Fruit fly (Drosophila melanogaster): Measurements from ENCODE around the gene AlaRS-m.

Gene AlaRS-m

dm6 chr3L:5139312-5139711 lies 6.6 kb upstream of the AlaRS-m start, which contains the start of the genes Tcs5 and CHMP2B (continued):
- TF ChIP-seq Blimp-1 (GFP tag; optimal IDR thresholded peaks at IDR 0.05) = peak; percentile 98
- TF ChIP-seq Smox (GFP tag; optimal IDR thresholded peaks at IDR 0.05) = peak; percentile 100
- peak; percentile 99 for TF ChIP-seq CG9139 (GFP tag; optimal IDR thresholded peaks at IDR 0.05)
- TF ChIP-seq CG6163 (GFP tag; IDR thresholded peaks at IDR 0.05) = peak; percentile 100
- TF ChIP-seq lz (GFP tag; optimal IDR thresholded peaks at IDR 0.05) = peak; percentile 100
- TF ChIP-seq cyc (GFP tag; optimal IDR thresholded peaks at IDR 0.05) = peak; percentile 100
- TF ChIP-seq CG32006 (GFP tag; optimal IDR thresholded peaks at IDR 0.05) = peak; percentile 100
- peak; percentile 99 for TF ChIP-seq CG6854 (GFP tag; optimal IDR thresholded peaks at IDR 0.05)
- peak; percentile 100 for TF ChIP-seq Eip75B (GFP tag; optimal IDR thresholded peaks at IDR 0.05)
- peak; percentile 100 for TF ChIP-seq CG3032 (tag; optimal IDR thresholded peaks at IDR 0.05)
- peak; percentile 99 for TF ChIP-seq CG16779 (tag; optimal IDR thresholded peaks at IDR 0.05)
- TF ChIP-seq pdm3 (GFP tag; optimal IDR thresholded peaks at IDR 0.05) = peak; percentile 100
- TF ChIP-seq Ets21C (GFP tag; optimal IDR thresholded peaks at IDR 0.05) = peak; percentile 100
- peak; percentile 100 for TF ChIP-seq CG11902 (GFP tag; optimal IDR thresholded peaks at IDR 0.05)
- peak; percentile 100 for TF ChIP-seq CG10631 (GFP tag; optimal IDR thresholded peaks at IDR 0.05)
- TF ChIP-seq salr (GFP tag; optimal IDR thresholded peaks at IDR 0.05) = peak; percentile 100
- peak; percentile 98 for TF ChIP-seq svp (GFP tag)
- TF ChIP-seq fd59A (GFP tag; optimal IDR thresholded peaks at IDR 0.05) = peak; percentile 100
- peak; percentile 100 for TF ChIP-seq CG11294 (GFP tag; IDR thresholded peaks at IDR 0.05)
- peak; percentile 100 for TF ChIP-seq CG6792 (GFP tag; optimal IDR thresholded peaks at IDR 0.05)
- TF ChIP-seq Eip78C (GFP tag) = peak; percentile 98
- peak; percentile 100 for TF ChIP-seq Lpt (GFP tag; optimal IDR thresholded peaks at IDR 0.05)
- TF ChIP-seq spab (GFP tag; optimal IDR thresholded peaks at IDR 0.05) = peak; percentile 100
- peak; percentile 100 for TF ChIP-seq topi (GFP tag; optimal IDR thresholded peaks at IDR 0.05)
- TF ChIP-seq net (GFP tag; optimal IDR thresholded peaks at IDR 0.05) = peak; percentile 100
- peak; percentile 100 for TF ChIP-seq Hr39 (GFP tag; optimal IDR thresholded peaks at IDR 0.05)
- peak; percentile 100 for TF ChIP-seq esn (GFP tag; optimal IDR thresholded peaks at IDR 0.05)
- peak; percentile 100 for TF ChIP-seq CG8319 (GFP tag; optimal IDR thresholded peaks at IDR 0.05)
- TF ChIP-seq Sox14 (GFP tag; optimal IDR thresholded peaks at IDR 0.05) = peak; percentile 100
- TF ChIP-seq CG4318 (GFP tag; optimal IDR thresholded peaks at IDR 0.05) = peak; percentile 100
- peak; percentile 99 for TF ChIP-seq CG1621 (tag; optimal IDR thresholded peaks at IDR 0.05)
- TF ChIP-seq CG31627 (GFP tag; optimal IDR thresholded peaks at IDR 0.05) = peak; percentile 100
- TF ChIP-seq CG34406 (GFP tag; optimal IDR thresholded peaks at IDR 0.05) = peak; percentile 100
- TF ChIP-seq CG7368 (GFP tag; optimal IDR thresholded peaks at IDR 0.05) = peak; percentile 99
- TF ChIP-seq Sox15 (GFP tag; optimal IDR thresholded peaks at IDR 0.05) = peak; percentile 100
- TF ChIP-seq OdsH (GFP tag; optimal IDR thresholded peaks at IDR 0.05) = peak; percentile 100
- peak; percentile 99 for TF ChIP-seq CG6808 (GFP tag; optimal IDR thresholded peaks at IDR 0.05)
- peak; percentile 99 for TF ChIP-seq Hr38 (GFP tag; optimal IDR thresholded peaks at IDR 0.05)
- peak; percentile 98 for TF ChIP-seq fd85E (GFP tag; optimal IDR thresholded peaks at IDR 0.05)
- peak; percentile 100 for TF ChIP-seq Met (GFP tag; optimal IDR thresholded peaks at IDR 0.05)
- peak; percentile 100 for TF ChIP-seq CG3919 (GFP tag; optimal IDR thresholded peaks at IDR 0.05)

- TF ChIP-seq CG8319 (GFP tag; optimal IDR thresholded peaks at IDR 0.05) (no peak), achi (GFP tag; optimal IDR thresholded peaks at IDR 0.05) (no peak), fd85E (GFP tag; optimal IDR thresholded peaks at IDR 0.05) (no peak), CG34406 (GFP tag; optimal IDR thresholded peaks at IDR 0.05) (no peak), CG6854 (GFP tag; optimal IDR thresholded peaks at IDR 0.05) (peak; percentile 33), CG8632 (GFP tag; optimal IDR thresholded peaks at IDR 0.05) (no peak), CG3919 (GFP tag; optimal IDR thresholded peaks at IDR 0.05) (no peak), CG9139 (GFP tag; optimal IDR thresholded peaks at IDR 0.05) (peak; percentile 49), Eip78C (GFP tag) (peak; percentile 57), Hr38 (GFP tag; optimal IDR thresholded peaks at IDR 0.05) (no peak), vri (GFP tag; optimal IDR thresholded peaks at IDR 0.05) (no peak), CG6276 (GFP tag; optimal IDR thresholded peaks at IDR 0.05) (peak; percentile 71), Ets96B (tag; optimal IDR thresholded peaks at IDR 0.05) (no peak), Met (GFP tag; optimal IDR thresholded peaks at IDR 0.05) (no peak), CG32006 (GFP tag; optimal IDR thresholded peaks at IDR 0.05) (no peak), salr (GFP tag; optimal IDR thresholded peaks at IDR 0.05) (no peak), CG1621 (tag; optimal IDR thresholded peaks at IDR 0.05) (no peak), svp (GFP tag) (peak; percentile 87), CG10669 (GFP tag; optimal IDR thresholded peaks at IDR 0.05) (no peak), Ets21C (GFP tag; optimal IDR thresholded peaks at IDR 0.05) (no peak), ss (GFP tag; optimal IDR thresholded peaks at IDR 0.05) (peak in 1 of 2 experiments; percentile 70), CG8119 (GFP tag; IDR thresholded peaks at IDR 0.05) (0 out of 3 replicates have a peak, but pooled peaks have one; percentile 29), Sox14 (GFP tag; optimal IDR thresholded peaks at IDR 0.05) (no peak), Eip75B (GFP tag; optimal IDR thresholded peaks at IDR 0.05) (no peak)
These were observed 4.4 kb upstream of the AlaRS-m start, which contains the start of the genes Dhrs4 and Gdap1 for dm6 chr3L:5141380-5142101. Dhrs4 (minus strand) TSS chr3L:5141646. Gdap1 (plus strand) TSS chr3L:5141953.

Measured in whole organism, prepupa.